Fruit fly (Drosophila melanogaster) whole organism, embryonic: ENCODE results near the gene CG11370.

ENCODE experiments used
- CG10321 ChIP-seq: fragments of 200-800 bp; sonication (Bioruptor generic); IDR thresholded peaks from 2 replicates; pipeline ENCODE4 v1.3.6; 2022; ENCODE audit warnings: missing biosample characterization, missing genetic modification characterization
- CG10366 ChIP-seq: fragments of 200-800 bp; sonication (Bioruptor generic); IDR thresholded peaks from 2 replicates; pipeline ENCODE4 v1.3.6; 2022; ENCODE audit warnings: missing biosample characterization, missing genetic modification characterization
- CG10979 ChIP-seq: fragments of 200-800 bp; sonication (Bioruptor generic); optimal IDR thresholded peaks from 2 replicates; lab custom pipeline; 2018; ENCODE audit warnings: missing biosample characterization, mild to moderate bottlenecking, missing genetic modification characterization, moderate library complexity
- CG11504 ChIP-seq: fragments of 200-800 bp; sonication (Bioruptor generic); optimal IDR thresholded peaks from 3 replicates; lab custom pipeline; 2019; ENCODE audit warnings: missing biosample characterization, mild to moderate bottlenecking, missing genetic modification characterization, moderate library complexity
- CG11695 ChIP-seq: fragments of 200-800 bp; sonication (Bioruptor generic); IDR thresholded peaks from 3 replicates; pipeline ENCODE4 v1.3.6; 2022; ENCODE audit warnings: missing biosample characterization, missing genetic modification characterization
- CG12155 ChIP-seq: fragments of 200-800 bp; sonication (Bioruptor generic); optimal IDR thresholded peaks from 3 replicates; lab custom pipeline; 2016; ENCODE audit warnings: missing biosample characterization, missing genetic modification characterization
- CG13624 ChIP-seq: fragments of 200-800 bp; sonication (Bioruptor generic); optimal IDR thresholded peaks from 2 replicates; lab custom pipeline; 2016; ENCODE audit warnings: missing biosample characterization, missing genetic modification characterization
- CG14710 ChIP-seq: fragments of 200-800 bp; sonication (Bioruptor generic); optimal IDR thresholded peaks from 3 replicates; lab custom pipeline; 2019; ENCODE audit warnings: missing biosample characterization, mild to moderate bottlenecking, missing genetic modification characterization, moderate library complexity
- CG15011 ChIP-seq: fragments of 200-800 bp; sonication (Bioruptor generic); optimal IDR thresholded peaks from 3 replicates; lab custom pipeline; 2018; ENCODE audit warnings: missing biosample characterization, mild to moderate bottlenecking, missing genetic modification characterization
- CG15514 ChIP-seq: fragments of 200-800 bp; sonication (Bioruptor generic); optimal IDR thresholded peaks from 3 replicates; lab custom pipeline; 2017; ENCODE audit warnings: missing biosample characterization, missing genetic modification characterization, mild to moderate bottlenecking, moderate library complexity, missing genetic modification reagents
- CG1603 ChIP-seq: fragments of 200-800 bp; sonication (Bioruptor generic); optimal IDR thresholded peaks from 2 replicates; lab custom pipeline; 2019; ENCODE audit warnings: missing biosample characterization, mild to moderate bottlenecking, missing genetic modification characterization, moderate library complexity
- CG18262 ChIP-seq: fragments of 200-800 bp; optimal IDR thresholded peaks from 3 replicates; lab custom pipeline; 2019; ENCODE audit warnings: missing biosample characterization, mild to moderate bottlenecking, missing genetic modification characterization, moderate library complexity
- CG2116 ChIP-seq: fragments of 200-800 bp; sonication (Bioruptor generic); optimal IDR thresholded peaks from 3 replicates; lab custom pipeline; 2018; ENCODE audit warnings: missing biosample characterization, mild to moderate bottlenecking, missing genetic modification characterization
- CG30020 ChIP-seq: fragments of 200-800 bp; optimal IDR thresholded peaks from 2 replicates; lab custom pipeline; 2019; ENCODE audit warnings: missing biosample characterization, mild to moderate bottlenecking, missing genetic modification characterization, moderate library complexity
- CG30403 ChIP-seq: fragments of 200-800 bp; sonication (Bioruptor generic); optimal IDR thresholded peaks from 3 replicates; lab custom pipeline; 2016; ENCODE audit warnings: missing biosample characterization, missing genetic modification characterization
- CG31441 ChIP-seq: fragments of 200-800 bp; sonication (Bioruptor generic); IDR thresholded peaks from 2 replicates; pipeline ENCODE4 v1.3.6; 2022; ENCODE audit warnings: missing biosample characterization, missing genetic modification characterization
- CG4820 ChIP-seq: fragments of 200-800 bp; sonication (Bioruptor generic); optimal IDR thresholded peaks from 3 replicates; lab custom pipeline; 2016; ENCODE audit warnings: missing biosample characterization, missing genetic modification characterization
- CG8388 ChIP-seq: fragments of 200-800 bp; sonication (Bioruptor generic); optimal IDR thresholded peaks from 2 replicates; lab custom pipeline; 2019; ENCODE audit warnings: missing biosample characterization, mild to moderate bottlenecking, missing genetic modification characterization, moderate library complexity
- CG9797 ChIP-seq: fragments of 200-800 bp; sonication (Bioruptor generic); optimal IDR thresholded peaks from 3 replicates; lab custom pipeline; 2018; ENCODE audit warnings: missing biosample characterization, mild to moderate bottlenecking, missing genetic modification characterization
- CTCF ChIP-seq: fragments of 200-800 bp; sonication (Bioruptor generic); optimal IDR thresholded peaks from 2 replicates; lab custom pipeline; 2017; ENCODE audit warnings: missing biosample characterization, mild to moderate bottlenecking, missing genetic modification characterization, moderate library complexity
- Camta ChIP-seq: fragments of 200-800 bp; sonication (Bioruptor generic); optimal IDR thresholded peaks from 2 replicates; lab custom pipeline; 2016; ENCODE audit warnings: missing biosample characterization, missing genetic modification characterization
- CoRest ChIP-seq: fragments of 200-800 bp; sonication (Bioruptor generic); optimal IDR thresholded peaks from 3 replicates; lab custom pipeline; 2018; ENCODE audit warnings: missing biosample characterization, mild to moderate bottlenecking, missing genetic modification characterization, moderate library complexity
- Dll ChIP-seq: fragments of 200-800 bp; sonication (Bioruptor generic); IDR thresholded peaks from 4 replicates; pipeline ENCODE4 v1.3.6; 2022; ENCODE audit warnings: missing biosample characterization, missing genetic modification characterization; ENCODE audit not compliant: partially characterized antibody
- HmgD ChIP-seq: fragments of 200-800 bp; sonication (Bioruptor generic); optimal IDR thresholded peaks from 3 replicates; lab custom pipeline; 2016; ENCODE audit warnings: missing biosample characterization, missing genetic modification characterization
- Hsf ChIP-seq: fragments of 200-800 bp; sonication (Bioruptor generic); optimal IDR thresholded peaks from 3 replicates; lab custom pipeline; 2016; ENCODE audit warnings: missing biosample characterization, missing genetic modification characterization
- Jarid2 ChIP-seq: fragments of 200-800 bp; sonication (Bioruptor generic); optimal IDR thresholded peaks from 3 replicates; lab custom pipeline; 2017; ENCODE audit warnings: mild to moderate bottlenecking, missing biosample characterization, missing genetic modification reagents, missing genetic modification characterization
- Lhr ChIP-seq: fragments of 200-800 bp; sonication (Bioruptor generic); optimal IDR thresholded peaks from 3 replicates; lab custom pipeline; 2017; ENCODE audit warnings: mild to moderate bottlenecking, missing biosample characterization, missing genetic modification reagents, missing genetic modification characterization
- Med ChIP-seq: fragments of 200-800 bp; sonication (Bioruptor generic); peaks from one replicate; lab custom pipeline; 2016; ENCODE audit warnings: missing biosample characterization, missing genetic modification characterization, mild to moderate bottlenecking, inconsistent platforms, moderate library complexity
- Meics ChIP-seq: fragments of 200-800 bp; sonication (Bioruptor generic); optimal IDR thresholded peaks from 2 replicates; lab custom pipeline; 2017; ENCODE audit warnings: missing biosample characterization, mild to moderate bottlenecking, missing genetic modification characterization
- Oli ChIP-seq: fragments of 200-800 bp; sonication (Bioruptor generic); optimal IDR thresholded peaks from 2 replicates; lab custom pipeline; 2018; ENCODE audit warnings: missing biosample characterization, mild to moderate bottlenecking, missing genetic modification characterization, moderate library complexity
- Sox102F ChIP-seq: fragments of 200-800 bp; sonication (Bioruptor generic); optimal IDR thresholded peaks from 2 replicates; lab custom pipeline; 2018; ENCODE audit warnings: missing biosample characterization, mild to moderate bottlenecking, missing genetic modification characterization, moderate library complexity
- Xrp1 ChIP-seq: fragments of 200-800 bp; sonication (Bioruptor generic); IDR thresholded peaks from 2 replicates; pipeline ENCODE4 v1.3.6; 2022; ENCODE audit warnings: missing biosample characterization, missing genetic modification characterization
- al ChIP-seq: fragments of 200-800 bp; sonication (Bioruptor generic); IDR thresholded peaks from 2 replicates; pipeline ENCODE4 v1.3.6; 2022; ENCODE audit warnings: missing biosample characterization, missing genetic modification characterization
- bsh ChIP-seq, 2 experiments: fragments of 200-800 bp; sonication (Bioruptor generic); optimal IDR thresholded peaks; 2 replicates each; lab custom pipeline; 2017 to 2018; ENCODE audit warnings: mild to moderate bottlenecking in 2 of 2, missing biosample characterization in 2 of 2, missing genetic modification characterization in 2 of 2, moderate library complexity in 1 of 2
- dm ChIP-seq: fragments of 200-800 bp; sonication (Bioruptor generic); optimal IDR thresholded peaks from 3 replicates; lab custom pipeline; 2016; ENCODE audit warnings: missing biosample characterization, missing genetic modification characterization
- dmrt99B ChIP-seq: fragments of 200-800 bp; sonication (Bioruptor generic); optimal IDR thresholded peaks from 2 replicates; lab custom pipeline; 2018; ENCODE audit warnings: missing biosample characterization, mild to moderate bottlenecking, missing genetic modification characterization, moderate library complexity
- emc ChIP-seq: fragments of 200-800 bp; sonication (Bioruptor generic); optimal IDR thresholded peaks from 2 replicates; lab custom pipeline; 2016; ENCODE audit warnings: missing biosample characterization, missing genetic modification characterization
- gem ChIP-seq: fragments of 200-800 bp; sonication (Bioruptor generic); optimal IDR thresholded peaks from 2 replicates; lab custom pipeline; 2019; ENCODE audit warnings: missing biosample characterization, mild to moderate bottlenecking, missing genetic modification characterization, moderate library complexity
- hkb ChIP-seq, 2 experiments: fragments of 200-800 bp in 1 of 2; fragments of >200 bp in 1 of 2; sonication (Bioruptor generic) in 1 of 2; IDR thresholded peaks in 1 of 2; optimal IDR thresholded peaks in 1 of 2; 2 replicates each; pipeline versions ENCODE4 v1.3.6 to Lab custom; 2017 to 2022; ENCODE audit warnings: missing biosample characterization in 1 of 2, missing genetic modification characterization in 1 of 2
- inv ChIP-seq: fragments of 200-800 bp; sonication (Bioruptor generic); IDR thresholded peaks from 2 replicates; pipeline ENCODE4 v1.3.6; 2022; ENCODE audit warnings: missing biosample characterization, missing genetic modification characterization; ENCODE audit not compliant: partially characterized antibody
- knrl ChIP-seq: fragments of 200-800 bp; sonication (Bioruptor generic); IDR thresholded peaks from 3 replicates; pipeline ENCODE4 v1.3.6; 2022; ENCODE audit warnings: missing biosample characterization, missing genetic modification characterization; ENCODE audit not compliant: partially characterized antibody
- lola ChIP-seq, 3 experiments: fragments of >200 bp in 2 of 3; fragments of 200-800 bp in 1 of 3; sonication (Bioruptor generic) in 1 of 3; optimal IDR thresholded peaks; 2 replicates each; lab custom pipeline; 2017 to 2019; ENCODE audit warnings: missing biosample characterization in 3 of 3, missing genetic modification characterization in 3 of 3, mild to moderate bottlenecking in 1 of 3, moderate library complexity in 1 of 3
- mld ChIP-seq: fragments of 200-800 bp; sonication (Bioruptor generic); IDR thresholded peaks from 3 replicates; pipeline ENCODE4 v1.3.6; 2022; ENCODE audit warnings: missing biosample characterization, missing genetic modification characterization; ENCODE audit not compliant: partially characterized antibody
- nmo ChIP-seq: fragments of 200-800 bp; sonication (Bioruptor generic); optimal IDR thresholded peaks from 2 replicates; lab custom pipeline; 2018; ENCODE audit warnings: missing biosample characterization, mild to moderate bottlenecking, missing genetic modification characterization, moderate library complexity
- pita ChIP-seq: fragments of 200-800 bp; sonication (Bioruptor generic); optimal IDR thresholded peaks from 2 replicates; lab custom pipeline; 2017; ENCODE audit warnings: missing biosample characterization, mild to moderate bottlenecking, missing genetic modification characterization
- row ChIP-seq: fragments of 200-800 bp; sonication (Bioruptor generic); IDR thresholded peaks from 3 replicates; pipeline ENCODE4 v1.3.6; 2022; ENCODE audit warnings: missing biosample characterization, missing genetic modification characterization
- sima ChIP-seq: fragments of 200-800 bp; sonication (Bioruptor generic); optimal IDR thresholded peaks from 2 replicates; lab custom pipeline; 2016; ENCODE audit warnings: missing biosample characterization, missing genetic modification characterization
- sna ChIP-seq: fragments of 200-800 bp; sonication (Bioruptor generic); IDR thresholded peaks from 2 replicates; pipeline ENCODE4 v1.3.6; 2022; ENCODE audit warnings: missing biosample characterization, missing genetic modification characterization; ENCODE audit not compliant: partially characterized antibody
- vnd ChIP-seq: fragments of 200-800 bp; sonication (Bioruptor generic); IDR thresholded peaks from 3 replicates; pipeline ENCODE4 v1.3.6; 2022; ENCODE audit warnings: missing biosample characterization, missing genetic modification characterization; ENCODE audit not compliant: partially characterized antibody
- vvl ChIP-seq: fragments of 200-800 bp; sonication (Bioruptor generic); IDR thresholded peaks from 2 replicates; pipeline ENCODE4 v1.3.6; 2022; ENCODE audit warnings: missing biosample characterization, missing genetic modification characterization

CG11370 gene

dm6 chr3L:22742945-22743582, 31.1 kb downstream of the CG11370 start (continued):
- TF ChIP-seq hkb (optimal IDR thresholded peaks at IDR 0.05; lab: Kevin White, UChicago), result no peak
- TF ChIP-seq hkb (GFP tag; IDR thresholded peaks at IDR 0.05; lab: Robert Waterston, UW), result 0 out of 2 replicates have a peak, but pooled peaks have one; percentile 39
- TF ChIP-seq lola (GFP tag; optimal IDR thresholded peaks at IDR 0.05; lab: Kevin White, UChicago), result peak in 1 of 3 experiments; percentile 37
- TF ChIP-seq CG30403 (GFP tag; lab: Kevin White, UChicago), result peak; percentile 40
- peak; percentile 16 for TF ChIP-seq Med (GFP tag; lab: Kevin White, UChicago)
- no peak for TF ChIP-seq sna
- TF ChIP-seq row (GFP tag; lab: Robert Waterston, UW), result peak; percentile 58
- TF ChIP-seq CG11504, result peak; percentile 36
- peak; percentile 15 for TF ChIP-seq dmrt99B (tag; lab: Kevin White, UChicago)
- TF ChIP-seq Jarid2 (GFP tag; lab: Kevin White, UChicago), result no peak
- peak; percentile 12 for TF ChIP-seq nmo (GFP tag; lab: Kevin White, UChicago)
- TF ChIP-seq CG13624 (GFP tag; lab: Kevin White, UChicago), result no peak
- TF ChIP-seq mld (GFP tag; lab: Robert Waterston, UW), result no peak
- 0 out of 2 replicates have a peak, but pooled peaks have one; percentile 32 for TF ChIP-seq CG31441
- peak; percentile 24 for TF ChIP-seq gem (tag; lab: Kevin White, UChicago)
- TF ChIP-seq HmgD (GFP tag; lab: Kevin White, UChicago), result no peak
- no peak for TF ChIP-seq inv
- TF ChIP-seq bsh (GFP tag; optimal IDR thresholded peaks at IDR 0.05; lab: Kevin White, UChicago), result peak in 1 of 2 experiments; percentile 29
- TF ChIP-seq CG30020 (tag; lab: Kevin White, UChicago), result no peak
- peak; percentile 4 for TF ChIP-seq Sox102F (GFP tag; lab: Kevin White, UChicago)
- no peak for TF ChIP-seq CG11695 (GFP tag; lab: Robert Waterston, UW)
- TF ChIP-seq CG12155 (GFP tag; lab: Kevin White, UChicago), result no peak
- TF ChIP-seq CG10321 (GFP tag; lab: Robert Waterston, UW), result no peak
- TF ChIP-seq Xrp1, result 0 out of 2 replicates have a peak, but pooled peaks have one; percentile 28
- TF ChIP-seq Camta, result no peak
- peak; percentile 54 for TF ChIP-seq CG18262 (tag; lab: Kevin White, UChicago)
- peak; percentile 12 for TF ChIP-seq CG10979
- peak; percentile 12 for TF ChIP-seq CG14710 (tag; lab: Kevin White, UChicago)
- peak; percentile 11; the same call in 1 of the 2 replicates for TF ChIP-seq CG10366
- TF ChIP-seq CoRest (tag; lab: Kevin White, UChicago), result peak; percentile 18
- TF ChIP-seq Dll, result 0 out of 4 replicates have a peak, but pooled peaks have one; percentile 10
- no peak for TF ChIP-seq Hsf (GFP tag; lab: Kevin White, UChicago)
- peak; percentile 36 for TF ChIP-seq Oli (tag; lab: Kevin White, UChicago)
- TF ChIP-seq CG8388, result peak; percentile 11
- TF ChIP-seq CG4820 (GFP tag; lab: Kevin White, UChicago), result peak; percentile 14
- TF ChIP-seq vvl (GFP tag; lab: Robert Waterston, UW), result peak; percentile 44
- TF ChIP-seq sima, result no peak
- TF ChIP-seq Meics, result peak; percentile 13
- TF ChIP-seq, all 482 proteins: peak for 44

dm6 chr3L:22749147-22749550, 37.2 kb downstream of the CG11370 start, which contains the start of gene SPoCk:
SPoCk (plus strand) TSS chr3L:22749444.
- peak; percentile 74 for TF ChIP-seq CG2116 (GFP tag; lab: Kevin White, UChicago)
- TF ChIP-seq emc (GFP tag; lab: Kevin White, UChicago), result no peak
- no peak for TF ChIP-seq vnd
- TF ChIP-seq knrl, result no peak
- no peak for TF ChIP-seq pita (GFP tag; lab: Kevin White, UChicago)
- peak; percentile 54 for TF ChIP-seq Lhr (GFP tag; lab: Kevin White, UChicago)
- peak; percentile 52 for TF ChIP-seq CG15514 (GFP tag; lab: Kevin White, UChicago)
- no peak for TF ChIP-seq dm (GFP tag; lab: Kevin White, UChicago)
- peak; percentile 63 for TF ChIP-seq CTCF (GFP tag; lab: Kevin White, UChicago)
- TF ChIP-seq CG9797 (GFP tag; lab: Kevin White, UChicago), result peak; percentile 60
- no peak for TF ChIP-seq al
- TF ChIP-seq CG15011 (GFP tag; lab: Kevin White, UChicago), result no peak
- peak; percentile 13 for TF ChIP-seq CG1603 (tag; lab: Kevin White, UChicago)
